Fruit fly (Drosophila melanogaster): ENCODE results near the gene TyrR.

The TyrR gene

DNA sequence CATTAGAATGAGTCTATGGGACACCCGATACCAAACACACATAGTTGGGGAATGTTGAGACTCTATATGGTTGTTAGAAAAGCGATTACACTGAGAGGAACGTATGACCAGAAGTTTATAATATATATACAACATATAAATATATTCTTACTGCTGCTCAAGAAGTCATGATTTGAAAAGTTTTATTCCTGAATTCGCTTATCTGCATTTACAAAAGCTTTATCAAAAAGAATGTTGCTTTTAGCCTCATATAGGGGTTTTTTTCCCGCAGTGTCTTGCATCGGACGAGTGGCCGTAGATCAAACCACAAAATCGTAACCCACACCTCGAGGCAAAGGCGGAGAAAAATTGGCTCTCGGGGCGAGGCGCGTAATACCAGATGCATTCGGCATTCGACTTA lies 24.8 kb upstream of the TyrR start (continued):
- TF ChIP-seq pan (optimal IDR thresholded peaks at IDR 0.05) (no peak), pan (GFP tag; optimal IDR thresholded peaks at IDR 0.05 in 1 of 2, IDR thresholded peaks at IDR 0.05 in 1 of 2) (peak in 1 of 2 experiments; percentile 23), CG8388 (GFP tag; optimal IDR thresholded peaks at IDR 0.05) (peak; percentile 2), ap (GFP tag; IDR thresholded peaks at IDR 0.05) (no peak), phol (tag; optimal IDR thresholded peaks at IDR 0.05) (peak; percentile 2), CG18599 (GFP tag; optimal IDR thresholded peaks at IDR 0.05) (no peak), dysf (GFP tag; IDR thresholded peaks at IDR 0.05) (0 out of 3 replicates have a peak, but pooled peaks have one; percentile 35), CG4617 (GFP tag; optimal IDR thresholded peaks at IDR 0.05; ENCODE audit: borderline replicate concordance) (no peak), gce (GFP tag; IDR thresholded peaks at IDR 0.05) (no peak), fd96Cb (tag; optimal IDR thresholded peaks at IDR 0.05) (peak; percentile 11), knrl (GFP tag; IDR thresholded peaks at IDR 0.05; ENCODE audit: partially characterized antibody) (no peak), MTF-1 (GFP tag; optimal IDR thresholded peaks at IDR 0.05; ENCODE audit: borderline replicate concordance) (no peak), ATbp (GFP tag; optimal IDR thresholded peaks at IDR 0.05) (peak; percentile 6), Drgx (GFP tag; IDR thresholded peaks at IDR 0.05) (peak; percentile 40; the same call in 1 of the 2 replicates), Abd-B (GFP tag; optimal IDR thresholded peaks at IDR 0.05) (no peak), CG14441 (GFP tag; IDR thresholded peaks at IDR 0.05) (peak; percentile 18; the same call in 1 of the 2 replicates), sr (GFP tag; IDR thresholded peaks at IDR 0.05) (no peak), TFAM (GFP tag; optimal IDR thresholded peaks at IDR 0.05) (no peak), pho (GFP tag; optimal IDR thresholded peaks at IDR 0.05) (no peak), pros (GFP tag; optimal IDR thresholded peaks at IDR 0.05) (no peak), ems (GFP tag; optimal IDR thresholded peaks at IDR 0.05) (no peak), CG17359 (tag; optimal IDR thresholded peaks at IDR 0.05) (peak; percentile 13), cad (GFP tag; optimal IDR thresholded peaks at IDR 0.05) (no peak), trem (tag; optimal IDR thresholded peaks at IDR 0.05) (peak; percentile 1), CG18011 (GFP tag; optimal IDR thresholded peaks at IDR 0.05) (no peak), gem (tag; optimal IDR thresholded peaks at IDR 0.05) (peak; percentile 41), CG17802 (tag; optimal IDR thresholded peaks at IDR 0.05) (peak; percentile 37), Dip2 (GFP tag; IDR thresholded peaks at IDR 0.05) (no peak), gcm2 (GFP tag; optimal IDR thresholded peaks at IDR 0.05) (no peak), so (GFP tag; IDR thresholded peaks at IDR 0.05) (no peak), cas (GFP tag; IDR thresholded peaks at IDR 0.05) (no peak), CG11504 (tag; optimal IDR thresholded peaks at IDR 0.05) (peak; percentile 38), maf-S (GFP tag; optimal IDR thresholded peaks at IDR 0.05) (no peak), chinmo (GFP tag; IDR thresholded peaks at IDR 0.05; ENCODE audit: partially characterized antibody) (no peak), CG17361 (GFP tag; IDR thresholded peaks at IDR 0.05) (peak; percentile 12; the same call in 1 of the 3 replicates), CG6254 (GFP tag; optimal IDR thresholded peaks at IDR 0.05) (peak; percentile 13), jigr1 (GFP tag; IDR thresholded peaks at IDR 0.05) (no peak), dmrt99B (tag; optimal IDR thresholded peaks at IDR 0.05) (peak; percentile 4), emc (GFP tag; optimal IDR thresholded peaks at IDR 0.05) (no peak), CG4328 (GFP tag; optimal IDR thresholded peaks at IDR 0.05) (no peak), Asciz (GFP tag; optimal IDR thresholded peaks at IDR 0.05) (no peak), CG10979 (tag; optimal IDR thresholded peaks at IDR 0.05) (peak; percentile 52), Sox102F (GFP tag; optimal IDR thresholded peaks at IDR 0.05) (peak; percentile 17), Ets65A (GFP tag) (peak; percentile 34), tin (GFP tag; optimal IDR thresholded peaks at IDR 0.05) (peak; percentile 4), CG7839 (tag; optimal IDR thresholded peaks at IDR 0.05) (peak; percentile 13), CG31441 (GFP tag; IDR thresholded peaks at IDR 0.05) (peak; percentile 37; the same call in 1 of the 2 replicates), Doc3 (GFP tag; IDR thresholded peaks at IDR 0.05; ENCODE audit: partially characterized antibody) (no peak), Blimp-1 (GFP tag; optimal IDR thresholded peaks at IDR 0.05) (peak; percentile 29), prd (optimal IDR thresholded peaks at IDR 0.05) (no peak), prd (GFP tag; IDR thresholded peaks at IDR 0.05) (no peak)

All from whole organism, embryonic.